Fruit fly (Drosophila melanogaster) whole organism, prepupa: ENCODE results near the gene Acsf3.

Experiments used
- CG11294 ChIP-seq: fragments of 200-800 bp; sonication (Bioruptor generic); IDR thresholded peaks from 2 replicates; pipeline ENCODE4 v1.3.6; 2022; ENCODE audit warnings: missing biosample characterization, missing genetic modification characterization
- CG1621 ChIP-seq: fragments of 200-800 bp; sonication (Bioruptor generic); optimal IDR thresholded peaks from 3 replicates; lab custom pipeline; 2018; ENCODE audit warnings: missing biosample characterization, mild to moderate bottlenecking, missing genetic modification characterization
- CG16779 ChIP-seq: fragments of 200-800 bp; sonication (Bioruptor generic); optimal IDR thresholded peaks from 3 replicates; lab custom pipeline; 2017; ENCODE audit warnings: missing biosample characterization, mild to moderate bottlenecking, missing genetic modification characterization
- CG31627 ChIP-seq: fragments of 200-800 bp; sonication (Bioruptor generic); optimal IDR thresholded peaks from 3 replicates; lab custom pipeline; 2016; ENCODE audit warnings: missing biosample characterization, missing genetic modification characterization
- Ets96B ChIP-seq: fragments of 200-800 bp; optimal IDR thresholded peaks from 2 replicates; lab custom pipeline; 2019; ENCODE audit warnings: missing biosample characterization, mild to moderate bottlenecking, missing genetic modification characterization, moderate library complexity
- Hr4 ChIP-seq: fragments of 200-800 bp; sonication (Bioruptor generic); optimal IDR thresholded peaks from 3 replicates; lab custom pipeline; 2016; ENCODE audit warnings: missing biosample characterization, missing genetic modification characterization
- Sox102F ChIP-seq: fragments of 200-800 bp; sonication (Bioruptor generic); optimal IDR thresholded peaks from 2 replicates; lab custom pipeline; 2016; ENCODE audit warnings: missing biosample characterization, mild to moderate bottlenecking, missing genetic modification characterization
- achi ChIP-seq: fragments of 200-800 bp; sonication (Bioruptor generic); optimal IDR thresholded peaks from 3 replicates; lab custom pipeline; 2016; ENCODE audit warnings: missing biosample characterization, missing genetic modification characterization
- acj6 ChIP-seq: fragments of 200-800 bp; sonication (Bioruptor generic); optimal IDR thresholded peaks from 3 replicates; lab custom pipeline; 2016; ENCODE audit warnings: missing biosample characterization, missing genetic modification characterization
- eg ChIP-seq: fragments of 200-800 bp; sonication (Bioruptor generic); IDR thresholded peaks from 3 replicates; pipeline ENCODE4 v1.3.6; 2022; ENCODE audit warnings: missing biosample characterization, missing genetic modification characterization
- salr ChIP-seq, 2 experiments: fragments of 200-800 bp; sonication (Bioruptor generic); optimal IDR thresholded peaks; 3 replicates each; lab custom pipeline; 2016 to 2018; ENCODE audit warnings: missing biosample characterization in 2 of 2, missing genetic modification characterization in 2 of 2, mild to moderate bottlenecking in 1 of 2
- svp ChIP-seq: fragments of 200-800 bp; sonication (Bioruptor generic); peaks from one replicate; lab custom pipeline; 2016; ENCODE audit warnings: missing biosample characterization, missing genetic modification characterization

DNA sequence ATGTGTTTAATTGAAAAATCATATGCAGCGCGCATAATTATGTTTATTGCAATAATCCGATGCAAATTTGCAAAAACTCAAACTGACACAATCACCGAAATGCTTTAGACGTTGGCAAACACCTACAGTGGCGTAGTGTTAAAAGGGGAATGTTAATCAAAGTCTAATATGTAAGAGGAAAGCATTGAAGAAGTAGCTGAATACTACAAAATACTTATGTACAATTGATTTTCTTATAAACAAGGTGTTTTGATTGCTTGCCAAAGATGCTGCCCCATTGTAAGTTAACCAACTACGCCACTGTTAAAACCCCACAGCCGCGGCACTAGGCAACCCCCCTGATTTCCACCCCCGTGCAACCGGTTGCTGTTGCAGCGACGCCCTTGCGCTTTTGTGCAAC lies 50.7 kb downstream of the Acsf3 start:
- TF ChIP-seq Hr4 = no peak
- peak; percentile 60 for TF ChIP-seq svp (GFP tag; lab: Kevin White, UChicago)
- no peak for TF ChIP-seq CG11294 (GFP tag; lab: Robert Waterston, UW)
- peak; percentile 37 for TF ChIP-seq Sox102F (GFP tag; lab: Kevin White, UChicago)
- TF ChIP-seq eg (GFP tag; lab: Robert Waterston, UW) = peak; percentile 35; the same call in 1 of the 3 replicates
- TF ChIP-seq Ets96B (tag; lab: Kevin White, UChicago) = peak; percentile 13
- TF ChIP-seq CG16779 (tag; lab: Kevin White, UChicago) = no peak
- TF ChIP-seq CG31627 = peak; percentile 34
- no peak for TF ChIP-seq achi (GFP tag; lab: Kevin White, UChicago)
- TF ChIP-seq acj6 (GFP tag; lab: Kevin White, UChicago) = no peak
- TF ChIP-seq salr (GFP tag; optimal IDR thresholded peaks at IDR 0.05; lab: Kevin White, UChicago) = peak in 1 of 2 experiments; percentile 5
- no peak for TF ChIP-seq CG1621 (tag; lab: Kevin White, UChicago)
